Worm (Caenorhabditis elegans) whole organism, midembryonic: ENCODE results near the gene R11E3.2.
A peak's percentile ranks its signal among the peaks of the same experiment; 100 is the strongest.

Experiments used
- T22C8.4 ChIP-seq: fragments of 200-800 bp; sonication (Bioruptor generic); IDR thresholded peaks from 2 replicates; pipeline ENCODE4 v1.3.6; 2022; ENCODE audit warnings: missing genetic modification characterization, missing compliant biosample characterization
- cog-1 ChIP-seq: sonication (generic microtip); optimal IDR thresholded peaks from 2 replicates; lab custom pipeline; 2016; ENCODE audit warnings: missing genetic modification characterization, missing compliant biosample characterization
- flt-1 ChIP-seq: fragments of 200-800 bp; sonication (Bioruptor generic); IDR thresholded peaks from 2 replicates; pipeline ENCODE4 v1.3.6; 2022; ENCODE audit warnings: missing genetic modification characterization, missing compliant biosample characterization
- klf-2 ChIP-seq: fragments of 200-800 bp; sonication (Bioruptor generic); conservative IDR thresholded peaks from 2 replicates; pipeline ENCODE4 v1.3.6; 2022; ENCODE audit warnings: missing genetic modification reagents, missing genetic modification characterization, missing compliant biosample characterization
- med-1 ChIP-seq: sonication (generic microtip); optimal IDR thresholded peaks from 2 replicates; lab custom pipeline; 2017; ENCODE audit warnings: missing genetic modification characterization, mild to moderate bottlenecking, missing compliant biosample characterization, antibody characterized with exemption, missing genetic modification reagents; ENCODE audit not compliant: insufficient read depth
- ref-1 ChIP-seq: fragments of 200-800 bp; sonication (Bioruptor generic); conservative IDR thresholded peaks from 2 replicates; pipeline ENCODE4 v1.3.6; 2022; ENCODE audit warnings: missing genetic modification reagents, missing genetic modification characterization, missing compliant biosample characterization
- tab-1 ChIP-seq: fragments of 200-800 bp; sonication (Bioruptor generic); IDR thresholded peaks from 2 replicates; pipeline ENCODE4 v1.3.6; 2022; ENCODE audit warnings: missing genetic modification characterization, missing compliant biosample characterization
- ztf-23 ChIP-seq: fragments of 200-800 bp; sonication (Bioruptor generic); IDR thresholded peaks from 2 replicates; pipeline ENCODE4 v1.3.6; 2022; ENCODE audit warnings: missing genetic modification reagents, missing genetic modification characterization, missing compliant biosample characterization
- ztf-29 ChIP-seq: fragments of 200-800 bp; sonication (Bioruptor generic); IDR thresholded peaks from 2 replicates; pipeline ENCODE4 v1.3.6; 2022; ENCODE audit warnings: missing genetic modification reagents, missing genetic modification characterization, missing compliant biosample characterization

R11E3.2 gene

DNA sequence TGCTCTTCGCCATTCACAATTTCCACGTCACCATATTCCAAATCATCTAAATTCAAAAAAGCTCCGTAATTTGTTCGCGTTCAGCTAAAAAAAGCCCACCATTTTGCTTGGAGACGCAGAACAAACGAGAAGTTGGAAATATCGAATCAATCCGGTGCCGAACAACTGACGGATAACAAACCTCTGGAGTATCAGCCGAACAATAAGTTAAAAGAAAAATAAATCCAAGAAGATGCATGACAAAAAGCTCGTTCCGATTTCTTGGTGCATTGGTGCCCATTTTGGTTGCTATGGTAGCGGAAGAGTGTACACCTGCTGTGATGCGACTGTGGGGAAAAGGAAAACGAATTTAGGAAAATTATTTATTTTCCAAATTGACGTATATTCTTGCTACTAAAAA lies 24.3 kb upstream of the R11E3.2 start, which contains the start of gene tctn-1:
tctn-1 (minus strand) TSS at position 280 of the 400 bp plus-strand sequence.
- TF ChIP-seq klf-2 (GFP tag; lab: Robert Waterston, UW) (no peak), cog-1 (no peak), ztf-29 (GFP tag; lab: Robert Waterston, UW) (no peak)

DNA sequence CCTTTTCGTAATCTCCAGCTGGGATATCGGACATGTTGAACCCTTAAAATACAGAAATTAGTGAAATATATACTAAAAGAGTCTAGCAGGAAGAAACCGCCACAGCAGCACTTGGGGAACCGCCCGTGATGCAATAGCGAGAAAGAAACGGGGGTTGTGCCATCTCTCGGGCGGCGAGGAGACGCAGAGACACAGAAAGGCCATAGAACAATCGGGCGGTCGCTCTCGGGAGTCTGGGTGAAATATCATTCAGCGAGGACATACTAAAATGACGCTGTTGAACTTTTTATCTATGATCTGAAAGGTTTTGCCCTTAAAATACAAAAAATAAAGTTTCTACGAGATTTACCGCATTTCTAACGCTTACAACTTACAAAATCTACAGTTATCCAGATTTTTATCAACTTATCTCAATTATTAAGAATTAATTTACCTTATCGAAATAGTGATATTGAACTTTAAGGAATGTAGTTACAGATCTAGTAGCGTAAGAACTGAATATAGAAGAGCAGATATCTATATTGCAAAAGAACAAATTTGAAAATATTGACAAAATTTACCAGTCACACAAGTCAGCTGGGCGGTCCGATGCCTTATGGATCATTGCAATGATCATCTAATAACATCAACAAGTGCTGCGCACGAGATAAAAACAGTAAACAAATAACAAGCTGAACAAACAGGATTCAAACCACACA lies 23.3 kb upstream of the R11E3.2 start, which contains the start of gene cyc-2.1:
cyc-2.1 (minus strand) TSS at position 605 of the 698 bp plus-strand sequence.
- no peak for TF ChIP-seq T22C8.4 (GFP tag; lab: Robert Waterston, UW)
- TF ChIP-seq cog-1: no peak
- TF ChIP-seq med-1 (GFP tag; lab: Kevin White, UChicago): no peak
- TF ChIP-seq ztf-29 (GFP tag; lab: Robert Waterston, UW): no peak
- TF ChIP-seq klf-2 (GFP tag; lab: Robert Waterston, UW): no peak
- TF ChIP-seq flt-1: 0 out of 2 replicates have a peak, but pooled peaks have one; percentile 58
- no peak for TF ChIP-seq ref-1 (GFP tag; lab: Robert Waterston, UW)
- 0 out of 2 replicates have a peak, but pooled peaks have one; percentile 46 for TF ChIP-seq ztf-23 (GFP tag; lab: Robert Waterston, UW)
- TF ChIP-seq tab-1: no peak

DNA sequence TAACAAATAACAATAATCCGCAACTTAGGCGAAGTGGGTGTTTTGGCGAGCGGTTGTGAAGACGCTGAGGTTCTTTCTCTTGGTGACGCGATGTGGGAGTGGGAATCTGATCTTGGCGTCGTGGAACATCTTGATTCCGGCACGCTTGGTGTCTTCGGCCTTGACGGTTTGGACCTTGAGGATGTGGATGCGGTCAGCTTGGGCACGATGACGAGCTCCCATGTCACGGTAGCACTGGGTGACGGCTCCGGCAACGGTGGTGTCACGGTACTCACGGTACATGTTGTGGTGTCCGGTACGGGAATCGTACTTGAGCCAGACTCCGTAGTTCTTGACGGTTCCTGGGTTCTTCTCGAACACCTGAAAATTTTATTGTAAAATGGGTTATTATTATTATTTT lies 22.7 kb upstream of the R11E3.2 start:
- no peak for TF ChIP-seq tab-1
- TF ChIP-seq T22C8.4 (GFP tag; lab: Robert Waterston, UW): no peak
- 0 out of 2 replicates have a peak, but pooled peaks have one; percentile 30 for TF ChIP-seq ztf-23 (GFP tag; lab: Robert Waterston, UW)
- TF ChIP-seq ztf-29 (GFP tag; lab: Robert Waterston, UW): no peak
- TF ChIP-seq klf-2 (GFP tag; lab: Robert Waterston, UW): no peak
- TF ChIP-seq ref-1 (GFP tag; lab: Robert Waterston, UW): no peak
- TF ChIP-seq flt-1: peak; percentile 56; the same call in 1 of the 2 replicates
- TF ChIP-seq med-1 (GFP tag; lab: Kevin White, UChicago): no peak
- TF ChIP-seq cog-1: no peak

DNA sequence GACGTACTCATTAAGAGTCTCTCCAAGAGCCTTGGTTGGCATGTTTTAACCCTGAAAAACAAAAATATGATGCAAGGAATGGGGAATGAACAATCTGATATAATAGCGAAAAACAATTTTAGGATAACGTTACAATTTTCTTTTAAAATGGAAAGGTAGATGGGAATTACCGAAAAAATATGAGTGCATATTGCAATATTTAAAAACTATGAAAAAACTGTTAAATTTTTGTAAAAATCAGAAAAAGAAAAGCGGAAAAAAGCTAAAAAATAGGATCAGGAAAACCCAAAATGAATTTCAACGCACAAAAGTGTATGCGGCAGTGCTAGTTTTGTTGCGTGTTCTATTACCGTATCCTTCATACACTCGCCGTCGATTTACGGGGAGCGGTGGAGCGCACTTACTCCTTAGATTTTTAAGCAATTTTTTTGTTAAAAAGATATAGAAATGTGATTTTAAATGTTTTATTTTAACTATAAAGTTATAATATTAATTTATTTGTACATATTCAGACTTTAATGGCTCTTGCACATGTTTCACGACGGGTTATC lies 22.1 kb upstream of the R11E3.2 start, which contains the start of the genes rpl-20 and Y17G9B.5:
rpl-20 (minus strand) TSS at position 51 of the 551 bp plus-strand sequence.
Y17G9B.5 (plus strand) TSS at position 513 of the 551 bp plus-strand sequence.
- peak; percentile 99 for TF ChIP-seq cog-1
- peak; percentile 58; the same call in 1 of the 2 replicates for TF ChIP-seq tab-1
- TF ChIP-seq T22C8.4 (GFP tag; lab: Robert Waterston, UW): peak; percentile 75
- 0 out of 2 replicates have a peak, but pooled peaks have one; percentile 31 for TF ChIP-seq ref-1 (GFP tag; lab: Robert Waterston, UW)
- TF ChIP-seq ztf-23 (GFP tag; lab: Robert Waterston, UW): peak; percentile 95
- peak; percentile 85 for TF ChIP-seq ztf-29 (GFP tag; lab: Robert Waterston, UW)
- TF ChIP-seq flt-1: peak; percentile 94
- TF ChIP-seq med-1 (GFP tag; lab: Kevin White, UChicago): peak; percentile 36
- peak; percentile 41; the same call in 1 of the 2 replicates for TF ChIP-seq klf-2 (GFP tag; lab: Robert Waterston, UW)

DNA sequence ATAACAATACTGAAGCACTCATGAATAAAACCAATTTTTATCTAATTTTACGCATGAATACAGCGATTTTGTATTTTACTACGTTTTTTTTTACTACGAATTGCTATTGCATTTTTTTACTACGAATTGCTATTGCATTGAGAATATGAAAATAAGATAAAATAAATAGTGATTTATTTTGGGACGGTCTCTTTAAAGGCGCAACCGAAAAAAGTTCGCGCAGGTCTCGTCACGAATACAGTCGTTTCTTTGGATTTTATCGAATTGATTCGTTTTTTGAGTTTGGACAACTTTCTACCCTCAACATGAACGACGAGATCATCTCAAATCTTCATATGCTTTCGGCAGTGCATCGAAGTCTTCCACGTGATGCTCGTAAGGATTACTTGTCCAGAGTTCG lies 20.1 kb upstream of the R11E3.2 start, which contains the start of gene Y17G9B.4:
Y17G9B.4 (plus strand) TSS at position 306 of the 400 bp plus-strand sequence.
- TF ChIP-seq tab-1 (no peak), T22C8.4 (GFP tag; lab: Robert Waterston, UW) (no peak), ref-1 (GFP tag; lab: Robert Waterston, UW) (no peak), ztf-23 (GFP tag; lab: Robert Waterston, UW) (no peak), med-1 (GFP tag; lab: Kevin White, UChicago) (no peak), flt-1 (no peak), klf-2 (GFP tag; lab: Robert Waterston, UW) (no peak), cog-1 (no peak)

DNA sequence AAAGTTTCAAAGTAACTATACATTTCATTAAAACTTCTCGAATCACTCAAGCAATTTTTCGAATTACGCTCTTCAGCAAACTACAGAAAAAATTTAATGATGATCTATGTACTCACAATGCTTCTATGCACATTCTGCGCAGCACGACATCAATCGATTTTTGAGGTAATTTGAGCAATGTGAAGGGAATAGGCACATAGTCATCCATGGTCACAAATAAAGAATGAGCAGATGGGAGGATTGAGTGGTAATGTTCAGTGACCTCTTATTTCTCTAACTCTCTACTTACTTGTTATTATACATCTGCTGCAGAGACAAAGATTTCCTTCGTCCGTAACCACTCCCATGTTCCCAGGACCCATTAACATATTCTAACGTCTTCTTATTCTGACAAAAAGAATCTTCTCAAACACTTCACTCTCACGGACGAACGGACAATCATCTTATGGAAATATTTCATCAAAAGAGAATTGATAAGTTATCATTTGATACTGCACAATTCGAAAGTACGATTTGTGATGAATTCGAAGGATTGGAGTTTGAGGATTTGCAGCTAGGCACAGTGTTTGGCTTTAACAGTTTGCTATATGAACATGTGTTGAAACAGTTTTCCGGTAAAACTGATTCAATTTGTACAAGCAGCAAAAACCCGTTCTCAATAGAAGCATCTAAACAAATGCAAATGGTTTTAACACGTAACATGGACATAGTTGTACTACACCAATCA lies 15.8 kb upstream of the R11E3.2 start, which contains the start of the genes fbxb-77 and Y17G9B.11:
fbxb-77 (minus strand) TSS at position 229 of the 727 bp plus-strand sequence.
Y17G9B.11 (plus strand) TSS at position 677 of the 727 bp plus-strand sequence.
- no peak for TF ChIP-seq ztf-29 (GFP tag; lab: Robert Waterston, UW)
- TF ChIP-seq ref-1 (GFP tag; lab: Robert Waterston, UW): no peak
- TF ChIP-seq tab-1: no peak
- TF ChIP-seq T22C8.4 (GFP tag; lab: Robert Waterston, UW): no peak
- TF ChIP-seq klf-2 (GFP tag; lab: Robert Waterston, UW): no peak
- no peak for TF ChIP-seq ztf-23 (GFP tag; lab: Robert Waterston, UW)
- TF ChIP-seq flt-1: no peak
- TF ChIP-seq med-1 (GFP tag; lab: Kevin White, UChicago): no peak
- TF ChIP-seq cog-1: no peak

DNA sequence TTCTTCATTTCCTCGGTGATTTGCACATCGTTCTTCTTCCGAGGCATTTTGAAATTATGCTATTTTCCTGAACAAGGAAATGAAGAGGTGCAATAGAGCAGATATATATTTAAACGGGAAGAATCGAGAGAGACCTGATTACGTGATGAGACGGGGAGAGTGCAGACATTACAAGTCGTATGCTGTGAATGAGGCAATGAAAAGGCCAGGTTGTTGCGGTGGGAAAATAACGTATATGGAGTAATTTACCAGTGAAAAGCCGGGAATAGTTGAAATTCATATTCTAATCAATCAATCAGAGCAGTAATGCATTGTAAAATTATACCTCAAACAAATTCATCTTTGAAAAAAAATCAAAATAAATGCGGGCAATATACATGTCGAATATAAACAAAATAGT lies 13.2 kb upstream of the R11E3.2 start, which contains the start of gene Y17G9B.8:
Y17G9B.8 (minus strand) TSS at position 182 of the 400 bp plus-strand sequence.
- no peak for TF ChIP-seq ztf-23 (GFP tag; lab: Robert Waterston, UW)
- no peak for TF ChIP-seq klf-2 (GFP tag; lab: Robert Waterston, UW)
- TF ChIP-seq flt-1: no peak
- TF ChIP-seq ref-1 (GFP tag; lab: Robert Waterston, UW): no peak
- TF ChIP-seq med-1 (GFP tag; lab: Kevin White, UChicago): no peak
- no peak for TF ChIP-seq ztf-29 (GFP tag; lab: Robert Waterston, UW)
- no peak for TF ChIP-seq T22C8.4 (GFP tag; lab: Robert Waterston, UW)
- TF ChIP-seq cog-1: no peak

DNA sequence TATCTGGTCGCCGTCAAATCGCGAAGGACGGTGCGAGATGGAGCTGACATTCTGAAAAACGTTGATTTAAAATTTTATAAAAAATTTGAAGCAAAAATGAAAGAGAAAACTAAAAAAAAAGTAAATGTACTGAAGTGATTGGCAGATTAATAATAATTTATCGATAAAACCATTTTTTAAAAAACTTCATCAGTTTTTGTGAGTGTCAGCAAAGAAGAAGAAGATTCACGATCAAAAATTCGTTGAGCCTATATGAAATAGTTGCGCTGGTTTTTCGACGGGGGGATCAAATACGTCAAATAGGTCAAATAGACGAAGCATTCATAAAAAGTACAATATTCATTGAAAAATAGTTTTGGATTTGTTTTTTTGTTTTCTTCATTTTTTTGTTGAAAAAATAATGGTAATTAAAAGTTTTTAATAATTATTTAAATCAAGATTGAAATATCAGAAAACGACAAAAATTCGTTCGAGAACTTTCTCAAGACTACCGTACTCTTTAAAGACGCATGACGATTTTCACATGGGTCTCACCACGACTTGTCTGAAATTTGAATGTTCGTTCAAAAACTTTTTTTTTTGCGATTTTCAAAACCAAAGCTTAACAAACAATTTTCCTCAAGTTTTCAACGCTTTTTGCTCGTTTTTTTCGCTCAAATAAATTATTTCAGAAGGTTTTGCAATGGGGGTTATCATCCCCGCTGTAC lies 11.4 kb upstream of the R11E3.2 start, which contains the start of the genes memi-1 and cyp-31A3:
memi-1 (minus strand) TSS at position 51 of the 707 bp plus-strand sequence.
cyp-31A3 (plus strand) TSS at position 672 of the 707 bp plus-strand sequence.
- TF ChIP-seq cog-1 (no peak), tab-1 (no peak), T22C8.4 (GFP tag; lab: Robert Waterston, UW) (no peak), ref-1 (GFP tag; lab: Robert Waterston, UW) (no peak)
